Worm (Caenorhabditis elegans): ENCODE data around the gene srd-19.

srd-19 gene

ce11 chrV:13394968-13395367 is 33.6 kb downstream of the srd-19 start:
- TF ChIP-seq ztf-23 (GFP tag; IDR thresholded peaks at IDR 0.05) (0 out of 2 replicates have a peak, but pooled peaks have one; percentile 12), ztf-29 (GFP tag; IDR thresholded peaks at IDR 0.05) (no peak)

DNA sequence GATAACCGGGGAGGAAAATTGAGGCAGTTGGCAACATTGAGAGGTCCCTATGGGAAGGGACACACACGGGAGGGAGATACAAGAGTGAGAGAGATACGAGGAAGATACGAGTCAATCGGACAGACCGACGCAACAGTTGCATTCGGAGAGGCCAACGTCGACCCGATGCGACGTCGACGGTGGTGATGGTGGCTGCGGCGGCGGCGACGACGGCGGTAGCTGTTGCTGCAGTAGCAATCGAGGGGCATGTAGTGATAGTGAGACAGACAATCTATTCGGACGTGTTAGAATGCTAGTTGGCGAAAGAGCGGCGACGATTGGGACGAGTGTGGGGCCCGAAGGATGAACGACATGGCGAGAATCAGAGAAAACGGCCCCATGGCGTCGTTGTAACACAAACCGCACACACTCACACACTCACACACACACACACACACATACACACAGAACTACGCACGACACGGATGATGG is 35.2 kb downstream of the srd-19 start:
- TF ChIP-seq T22C8.4 (GFP tag; IDR thresholded peaks at IDR 0.05) (no peak), flt-1 (GFP tag; IDR thresholded peaks at IDR 0.05) (peak; percentile 34; the same call in 1 of the 2 replicates)

DNA sequence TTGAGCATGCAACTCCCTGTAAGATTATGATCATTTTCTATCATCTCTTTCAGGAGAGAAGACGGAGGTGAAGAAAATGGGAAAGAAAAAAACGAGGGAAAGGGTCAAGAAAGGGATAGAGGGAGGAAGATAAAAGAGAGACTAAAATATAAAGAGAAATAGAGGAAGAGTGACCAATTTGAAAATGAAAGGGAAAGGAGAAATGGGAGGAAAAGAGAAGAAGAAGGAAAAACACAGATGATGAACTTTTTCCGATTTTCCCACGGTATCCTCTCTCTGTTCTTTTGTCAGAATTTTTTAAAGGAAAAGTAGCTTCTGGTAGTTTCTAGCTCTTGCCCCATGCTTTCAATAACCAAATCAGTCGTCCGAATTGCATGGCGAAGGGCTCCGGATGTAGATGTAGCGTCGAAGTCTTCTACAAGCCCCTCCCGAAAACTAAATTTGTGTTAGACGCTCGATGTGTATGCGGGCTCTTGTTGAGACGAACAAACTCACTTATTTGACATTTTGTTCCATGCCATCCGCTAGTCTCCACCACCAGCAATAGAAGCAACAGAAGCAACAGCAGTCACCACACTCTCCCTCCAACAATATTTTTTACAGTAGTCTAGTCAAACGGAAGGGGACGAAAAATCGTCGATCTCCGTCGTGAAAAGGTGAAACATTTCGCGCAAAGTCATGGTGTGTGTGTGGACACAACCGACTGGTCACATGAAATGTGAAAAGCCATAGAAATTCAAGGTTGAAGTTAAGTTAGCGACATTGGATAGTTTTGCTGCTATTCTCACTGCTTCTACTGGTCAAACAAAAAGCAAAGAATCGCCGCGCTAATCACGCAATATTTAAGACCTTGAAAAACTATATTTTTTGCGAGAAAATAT is 36.9 kb downstream of the srd-19 start, which contains the start of gene somi-1:
TSS of gene somi-1 (minus strand) at position 18 of the 881 bp plus-strand sequence.
- no peak for TF ChIP-seq flt-1 (GFP tag; IDR thresholded peaks at IDR 0.05)
- peak; percentile 15; the same call in 1 of the 2 replicates for TF ChIP-seq ztf-23 (GFP tag; IDR thresholded peaks at IDR 0.05)

DNA sequence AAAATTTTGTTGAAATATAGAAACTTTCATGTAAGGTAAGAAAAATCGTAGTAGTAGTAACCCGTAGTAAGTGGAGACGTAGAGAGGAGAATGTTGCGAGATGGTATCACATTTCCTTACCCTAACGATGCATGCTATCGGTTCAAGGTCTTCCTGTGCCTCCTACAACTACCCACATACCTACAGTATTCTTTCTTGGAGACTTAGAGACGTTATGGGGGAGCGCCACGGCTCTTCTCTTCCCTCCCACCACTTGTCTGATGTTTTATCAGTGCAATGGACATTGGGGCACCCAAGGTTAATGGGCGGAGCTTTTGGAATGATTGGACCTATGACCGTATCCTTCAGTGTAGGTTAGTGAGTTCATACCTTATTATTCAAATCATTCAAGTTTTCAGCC is 37.6 kb downstream of the srd-19 start:
- TF ChIP-seq flt-1 (GFP tag; IDR thresholded peaks at IDR 0.05) (0 out of 2 replicates have a peak, but pooled peaks have one; percentile 25), tab-1 (GFP tag; IDR thresholded peaks at IDR 0.05) (no peak)

- no peak for TF ChIP-seq ref-1 (GFP tag; conservative IDR thresholded peaks at IDR 0.05)
- TF ChIP-seq T22C8.4 (GFP tag; IDR thresholded peaks at IDR 0.05) = no peak
- TF ChIP-seq flt-1 (GFP tag; IDR thresholded peaks at IDR 0.05) = no peak
- TF ChIP-seq tab-1 (GFP tag; IDR thresholded peaks at IDR 0.05) = no peak
- TF ChIP-seq klf-2 (GFP tag; conservative IDR thresholded peaks at IDR 0.05) = no peak
- no peak for TF ChIP-seq med-1 (GFP tag; optimal IDR thresholded peaks at IDR 0.05; ENCODE audit: insufficient read depth)
- TF ChIP-seq ztf-29 (GFP tag; IDR thresholded peaks at IDR 0.05) = no peak
- TF ChIP-seq ztf-23 (GFP tag; IDR thresholded peaks at IDR 0.05) = no peak
- TF ChIP-seq cog-1 (tag; optimal IDR thresholded peaks at IDR 0.05) = no peak
Observed at ce11 chrV:13389454-13389853, 39.1 kb downstream of the srd-19 start.

- TF ChIP-seq tab-1 (GFP tag; IDR thresholded peaks at IDR 0.05) = no peak
Observed at ce11 chrV:13388961-13389360, 39.6 kb downstream of the srd-19 start.

- TF ChIP-seq T22C8.4 (GFP tag; IDR thresholded peaks at IDR 0.05) = no peak
- no peak for TF ChIP-seq klf-2 (GFP tag; conservative IDR thresholded peaks at IDR 0.05)
- TF ChIP-seq cog-1 (tag; optimal IDR thresholded peaks at IDR 0.05) = no peak
- no peak for TF ChIP-seq med-1 (GFP tag; optimal IDR thresholded peaks at IDR 0.05; ENCODE audit: insufficient read depth)
- TF ChIP-seq flt-1 (GFP tag; IDR thresholded peaks at IDR 0.05) = no peak
- TF ChIP-seq ref-1 (GFP tag; conservative IDR thresholded peaks at IDR 0.05) = no peak
- TF ChIP-seq ztf-29 (GFP tag; IDR thresholded peaks at IDR 0.05) = no peak
- no peak for TF ChIP-seq tab-1 (GFP tag; IDR thresholded peaks at IDR 0.05)
Observed at ce11 chrV:13387472-13387871, 41.1 kb downstream of the srd-19 start.

ce11 chrV:13385798-13386197 is 42.8 kb downstream of the srd-19 start, which contains the start of gene gcy-34:
Gene gcy-34 (minus strand): TSS chrV:13385898.
- TF ChIP-seq flt-1 (GFP tag; IDR thresholded peaks at IDR 0.05) = no peak
- no peak for TF ChIP-seq T22C8.4 (GFP tag; IDR thresholded peaks at IDR 0.05)
- TF ChIP-seq klf-2 (GFP tag; conservative IDR thresholded peaks at IDR 0.05) = no peak
- TF ChIP-seq ref-1 (GFP tag; conservative IDR thresholded peaks at IDR 0.05) = no peak
- TF ChIP-seq ztf-23 (GFP tag; IDR thresholded peaks at IDR 0.05) = no peak
- TF ChIP-seq ztf-29 (GFP tag; IDR thresholded peaks at IDR 0.05) = no peak
- no peak for TF ChIP-seq med-1 (GFP tag; optimal IDR thresholded peaks at IDR 0.05; ENCODE audit: insufficient read depth)
- no peak for TF ChIP-seq tab-1 (GFP tag; IDR thresholded peaks at IDR 0.05)
- no peak for TF ChIP-seq cog-1 (tag; optimal IDR thresholded peaks at IDR 0.05)

- no peak for TF ChIP-seq ztf-29 (GFP tag; IDR thresholded peaks at IDR 0.05)
- TF ChIP-seq ztf-23 (GFP tag; IDR thresholded peaks at IDR 0.05) = no peak
- TF ChIP-seq med-1 (GFP tag; optimal IDR thresholded peaks at IDR 0.05; ENCODE audit: insufficient read depth) = no peak
- no peak for TF ChIP-seq ref-1 (GFP tag; conservative IDR thresholded peaks at IDR 0.05)
- TF ChIP-seq flt-1 (GFP tag; IDR thresholded peaks at IDR 0.05) = no peak
- no peak for TF ChIP-seq cog-1 (tag; optimal IDR thresholded peaks at IDR 0.05)
- no peak for TF ChIP-seq klf-2 (GFP tag; conservative IDR thresholded peaks at IDR 0.05)
- TF ChIP-seq T22C8.4 (GFP tag; IDR thresholded peaks at IDR 0.05) = no peak
- no peak for TF ChIP-seq tab-1 (GFP tag; IDR thresholded peaks at IDR 0.05)
Observed at ce11 chrV:13380980-13381379, 47.6 kb downstream of the srd-19 start, which contains the start of gene cpz-2. Gene cpz-2 (plus strand): TSS chrV:13381189.

ce11 chrV:13380178-13380577 is 48.4 kb downstream of the srd-19 start, which contains the start of gene ifbp-1:
Gene ifbp-1 (minus strand): TSS chrV:13380262.
- TF ChIP-seq ref-1 (GFP tag; conservative IDR thresholded peaks at IDR 0.05) = no peak
- no peak for TF ChIP-seq ztf-23 (GFP tag; IDR thresholded peaks at IDR 0.05)
- TF ChIP-seq ztf-29 (GFP tag; IDR thresholded peaks at IDR 0.05) = no peak
- no peak for TF ChIP-seq klf-2 (GFP tag; conservative IDR thresholded peaks at IDR 0.05)
- no peak for TF ChIP-seq flt-1 (GFP tag; IDR thresholded peaks at IDR 0.05)
- TF ChIP-seq cog-1 (tag; optimal IDR thresholded peaks at IDR 0.05) = no peak
- TF ChIP-seq T22C8.4 (GFP tag; IDR thresholded peaks at IDR 0.05) = no peak
- TF ChIP-seq tab-1 (GFP tag; IDR thresholded peaks at IDR 0.05) = no peak
- TF ChIP-seq med-1 (GFP tag; optimal IDR thresholded peaks at IDR 0.05; ENCODE audit: insufficient read depth) = no peak

Measured in whole organism, midembryonic.